Worm (Caenorhabditis elegans): Measurements from ENCODE around the gene F09E5.12.

ce11 chrII:5321718-5322286, 48.7 kb downstream of the F09E5.12 start:
- no peak for TF ChIP-seq tab-1 (GFP tag; IDR thresholded peaks at IDR 0.05)
- TF ChIP-seq ref-1 (GFP tag; conservative IDR thresholded peaks at IDR 0.05): no peak
- TF ChIP-seq klf-2 (GFP tag; conservative IDR thresholded peaks at IDR 0.05): no peak
- no peak for TF ChIP-seq flt-1 (GFP tag; IDR thresholded peaks at IDR 0.05)
- no peak for TF ChIP-seq ztf-23 (GFP tag; IDR thresholded peaks at IDR 0.05)
- TF ChIP-seq med-1 (GFP tag; optimal IDR thresholded peaks at IDR 0.05; ENCODE audit: insufficient read depth): no peak
